Fruit fly (Drosophila melanogaster) whole organism, embryonic: Measurements from ENCODE around the gene Jupiter.

Experiments
- CG10565 ChIP-seq: fragments of 200-800 bp; sonication (Bioruptor generic); optimal IDR thresholded peaks from 3 replicates; lab custom pipeline; 2016; ENCODE audit warnings: missing biosample characterization, mild to moderate bottlenecking, missing genetic modification characterization
- CG11085 ChIP-seq: fragments of 200-800 bp; sonication (Bioruptor generic); IDR thresholded peaks from 2 replicates; pipeline ENCODE4 v1.3.6; 2022; ENCODE audit warnings: missing biosample characterization, missing genetic modification characterization
- CG12071 ChIP-seq: fragments of 200-800 bp; sonication (Bioruptor generic); optimal IDR thresholded peaks from 3 replicates; lab custom pipeline; 2018; ENCODE audit warnings: missing biosample characterization, mild to moderate bottlenecking, missing genetic modification characterization
- CG12104 ChIP-seq: fragments of 200-800 bp; sonication (Bioruptor generic); optimal IDR thresholded peaks from 3 replicates; lab custom pipeline; 2016; ENCODE audit warnings: missing biosample characterization, missing genetic modification characterization
- CG13775 ChIP-seq: fragments of 200-800 bp; sonication (Bioruptor generic); optimal IDR thresholded peaks from 3 replicates; lab custom pipeline; 2017; ENCODE audit warnings: missing biosample characterization, mild to moderate bottlenecking, missing genetic modification characterization
- CG13894 ChIP-seq: fragments of 200-800 bp; sonication (Bioruptor generic); optimal IDR thresholded peaks from 3 replicates; lab custom pipeline; 2018; ENCODE audit warnings: missing biosample characterization, mild to moderate bottlenecking, missing genetic modification characterization, moderate library complexity
- CG14441 ChIP-seq: fragments of 200-800 bp; sonication (Bioruptor generic); IDR thresholded peaks from 2 replicates; pipeline ENCODE4 v1.3.6; 2022; ENCODE audit warnings: missing biosample characterization, missing genetic modification characterization
- CG14860 ChIP-seq: fragments of 200-800 bp; sonication (Bioruptor generic); IDR thresholded peaks from 3 replicates; pipeline ENCODE4 v1.3.6; 2022; ENCODE audit warnings: missing biosample characterization, missing genetic modification characterization; ENCODE audit not compliant: partially characterized antibody
- CG17612 ChIP-seq: fragments of 200-800 bp; sonication (Bioruptor generic); IDR thresholded peaks from 2 replicates; pipeline ENCODE4 v1.3.6; 2022; ENCODE audit warnings: missing biosample characterization, missing genetic modification characterization
- CG17802 ChIP-seq: fragments of 200-800 bp; sonication (Bioruptor generic); optimal IDR thresholded peaks from 2 replicates; lab custom pipeline; 2018; ENCODE audit warnings: missing biosample characterization, mild to moderate bottlenecking, missing genetic modification characterization, moderate library complexity
- CG18011 ChIP-seq: fragments of 200-800 bp; sonication (Bioruptor generic); optimal IDR thresholded peaks from 2 replicates; lab custom pipeline; 2017; ENCODE audit warnings: missing biosample characterization, missing genetic modification characterization, mild to moderate bottlenecking, moderate library complexity, missing genotype
- CG18476 ChIP-seq: fragments of 200-800 bp; sonication (Bioruptor generic); optimal IDR thresholded peaks from 2 replicates; lab custom pipeline; 2016; ENCODE audit warnings: missing biosample characterization, mild to moderate bottlenecking, missing genetic modification characterization
- CG31388 ChIP-seq: fragments of 200-800 bp; sonication (Bioruptor generic); optimal IDR thresholded peaks from 2 replicates; lab custom pipeline; 2016; ENCODE audit warnings: missing biosample characterization, missing genetic modification characterization
- CG32772 ChIP-seq: fragments of 200-800 bp; sonication (Bioruptor generic); IDR thresholded peaks from 2 replicates; pipeline ENCODE4 v1.3.6; 2022; ENCODE audit warnings: missing biosample characterization, missing genetic modification characterization
- CG33557 ChIP-seq: fragments of 200-800 bp; sonication (Bioruptor generic); optimal IDR thresholded peaks from 2 replicates; lab custom pipeline; 2019; ENCODE audit warnings: missing biosample characterization, mild to moderate bottlenecking, missing genetic modification characterization, moderate library complexity
- CG3995 ChIP-seq: fragments of 200-800 bp; sonication (Bioruptor generic); optimal IDR thresholded peaks from 3 replicates; lab custom pipeline; 2016; ENCODE audit warnings: missing biosample characterization, missing genetic modification characterization
- CG7987 ChIP-seq: fragments of 200-800 bp; sonication (Bioruptor generic); optimal IDR thresholded peaks from 2 replicates; lab custom pipeline; 2018; ENCODE audit warnings: missing biosample characterization, mild to moderate bottlenecking, missing genetic modification characterization, moderate library complexity
- CG8089 ChIP-seq: fragments of 200-800 bp; sonication (Bioruptor generic); optimal IDR thresholded peaks from 3 replicates; lab custom pipeline; 2016; ENCODE audit warnings: missing biosample characterization, missing genetic modification characterization
- CG8765 ChIP-seq: fragments of 200-800 bp; sonication (Bioruptor generic); IDR thresholded peaks from 2 replicates; pipeline ENCODE4 v1.3.6; 2022; ENCODE audit warnings: missing biosample characterization, missing genetic modification characterization
- CG8924 ChIP-seq: fragments of 200-800 bp; optimal IDR thresholded peaks from 3 replicates; lab custom pipeline; 2019; ENCODE audit warnings: missing biosample characterization, mild to moderate bottlenecking, missing genetic modification characterization, moderate library complexity
- CG9797 ChIP-seq: fragments of 200-800 bp; sonication (Bioruptor generic); optimal IDR thresholded peaks from 3 replicates; lab custom pipeline; 2018; ENCODE audit warnings: missing biosample characterization, mild to moderate bottlenecking, missing genetic modification characterization
- Deaf1 ChIP-seq: fragments of 200-800 bp; optimal IDR thresholded peaks from 3 replicates; lab custom pipeline; 2019; ENCODE audit warnings: missing biosample characterization, mild to moderate bottlenecking, missing genetic modification characterization, moderate library complexity
- Dek ChIP-seq: fragments of 200-800 bp; sonication (Bioruptor generic); optimal IDR thresholded peaks from 3 replicates; lab custom pipeline; 2019; ENCODE audit warnings: missing biosample characterization, mild to moderate bottlenecking, missing genetic modification characterization, moderate library complexity
- Dip2 ChIP-seq: fragments of 200-800 bp; sonication (Bioruptor generic); IDR thresholded peaks from 2 replicates; pipeline ENCODE4 v1.3.6; 2022; ENCODE audit warnings: missing biosample characterization, missing genetic modification characterization
- E2f1 ChIP-seq: fragments of 200-800 bp; sonication (Bioruptor generic); IDR thresholded peaks from 2 replicates; pipeline ENCODE4 v1.3.6; 2022; ENCODE audit warnings: missing biosample characterization, missing genetic modification characterization
- E2f2 ChIP-seq: fragments of 200-800 bp; sonication (Bioruptor generic); IDR thresholded peaks from 2 replicates; pipeline ENCODE4 v1.3.6; 2022; ENCODE audit warnings: missing biosample characterization, missing genetic modification characterization
- HmgZ ChIP-seq: fragments of 200-800 bp; sonication (Bioruptor generic); optimal IDR thresholded peaks from 2 replicates; lab custom pipeline; 2018; ENCODE audit warnings: missing biosample characterization, mild to moderate bottlenecking, missing genetic modification characterization
- Hmr ChIP-seq: fragments of 200-800 bp; sonication (Bioruptor generic); optimal IDR thresholded peaks from 3 replicates; lab custom pipeline; 2017; ENCODE audit warnings: mild to moderate bottlenecking, missing biosample characterization, missing genetic modification reagents, missing genetic modification characterization
- Lpt ChIP-seq: fragments of >200 bp; optimal IDR thresholded peaks from 2 replicates; lab custom pipeline; 2018; ENCODE audit warnings: missing biosample characterization, missing genetic modification characterization
- NK7.1 ChIP-seq: fragments of 200-800 bp; sonication (Bioruptor generic); optimal IDR thresholded peaks from 3 replicates; lab custom pipeline; 2016; ENCODE audit warnings: missing biosample characterization, missing genetic modification characterization
- Optix ChIP-seq: fragments of 200-800 bp; sonication (Bioruptor generic); IDR thresholded peaks from 3 replicates; pipeline ENCODE4 v1.3.6; 2022; ENCODE audit warnings: missing biosample characterization, missing genetic modification characterization
- Ravus ChIP-seq: fragments of 200-800 bp; sonication (Bioruptor generic); IDR thresholded peaks from 2 replicates; pipeline ENCODE4 v1.3.6; 2022; ENCODE audit warnings: missing biosample characterization, missing genetic modification characterization
- cato ChIP-seq: fragments of 200-800 bp; sonication (Bioruptor generic); optimal IDR thresholded peaks from 2 replicates; lab custom pipeline; 2016; ENCODE audit warnings: missing biosample characterization, missing genetic modification characterization, borderline replicate concordance
- chm ChIP-seq: fragments of 200-800 bp; sonication (Bioruptor generic); IDR thresholded peaks from 2 replicates; pipeline ENCODE4 v1.3.6; 2022; ENCODE audit warnings: missing biosample characterization, missing genetic modification characterization
- chn ChIP-seq: fragments of 200-800 bp; sonication (Bioruptor generic); optimal IDR thresholded peaks from 2 replicates; lab custom pipeline; 2016; ENCODE audit warnings: missing biosample characterization, missing genetic modification characterization
- dm ChIP-seq: fragments of 200-800 bp; sonication (Bioruptor generic); optimal IDR thresholded peaks from 3 replicates; lab custom pipeline; 2016; ENCODE audit warnings: missing biosample characterization, missing genetic modification characterization
- gt ChIP-seq: fragments of 200-800 bp; sonication (Bioruptor generic); IDR thresholded peaks from 2 replicates; pipeline ENCODE4 v1.3.6; 2022; ENCODE audit warnings: missing biosample characterization, missing genetic modification characterization
- her ChIP-seq: fragments of 200-800 bp; sonication (Bioruptor generic); optimal IDR thresholded peaks from 2 replicates; lab custom pipeline; 2016; ENCODE audit warnings: missing biosample characterization, missing genetic modification characterization
- nmo ChIP-seq: fragments of 200-800 bp; sonication (Bioruptor generic); optimal IDR thresholded peaks from 2 replicates; lab custom pipeline; 2018; ENCODE audit warnings: missing biosample characterization, mild to moderate bottlenecking, missing genetic modification characterization, moderate library complexity
- onecut ChIP-seq: fragments of 200-800 bp; sonication (Bioruptor generic); IDR thresholded peaks from 2 replicates; pipeline ENCODE4 v1.3.6; 2022; ENCODE audit warnings: missing biosample characterization, missing genetic modification characterization
- org-1 ChIP-seq: fragments of 200-800 bp; sonication (Bioruptor generic); optimal IDR thresholded peaks from 2 replicates; lab custom pipeline; 2017; ENCODE audit warnings: missing biosample characterization, missing genetic modification characterization
- pzg ChIP-seq: fragments of 200-800 bp; sonication (Bioruptor generic); optimal IDR thresholded peaks from 3 replicates; lab custom pipeline; 2018; ENCODE audit warnings: missing biosample characterization, mild to moderate bottlenecking, missing genetic modification characterization, moderate library complexity
- schlank ChIP-seq: fragments of 200-800 bp; sonication (Bioruptor generic); optimal IDR thresholded peaks from 2 replicates; lab custom pipeline; 2018; ENCODE audit warnings: missing biosample characterization, mild to moderate bottlenecking, missing genetic modification characterization
- sens-2 ChIP-seq: fragments of 200-800 bp; sonication (Bioruptor generic); IDR thresholded peaks from 2 replicates; pipeline ENCODE4 v1.3.6; 2022; ENCODE audit warnings: missing biosample characterization, missing genetic modification characterization
- sob ChIP-seq: fragments of 200-800 bp; sonication (Bioruptor generic); IDR thresholded peaks from 2 replicates; pipeline ENCODE4 v1.3.6; 2022; ENCODE audit warnings: missing biosample characterization, missing genetic modification characterization
- tap ChIP-seq: fragments of 200-800 bp; optimal IDR thresholded peaks from 3 replicates; lab custom pipeline; 2019; ENCODE audit warnings: missing biosample characterization, mild to moderate bottlenecking, missing genetic modification characterization, moderate library complexity
- ttk ChIP-seq: fragments of 200-800 bp; sonication (Bioruptor generic); IDR thresholded peaks from 2 replicates; pipeline ENCODE4 v2.1.2; 2022; ENCODE audit warnings: missing biosample characterization, missing genetic modification characterization
- tx ChIP-seq: fragments of 200-800 bp; sonication (Bioruptor generic); optimal IDR thresholded peaks from 2 replicates; lab custom pipeline; 2016; ENCODE audit warnings: missing biosample characterization, missing genetic modification characterization
- unpg ChIP-seq: fragments of 200-800 bp; sonication (Bioruptor generic); optimal IDR thresholded peaks from 3 replicates; lab custom pipeline; 2018; ENCODE audit warnings: missing biosample characterization, mild to moderate bottlenecking, missing genetic modification characterization, moderate library complexity
- vnd ChIP-seq: fragments of 200-800 bp; sonication (Bioruptor generic); IDR thresholded peaks from 3 replicates; pipeline ENCODE4 v1.3.6; 2022; ENCODE audit warnings: missing biosample characterization, missing genetic modification characterization; ENCODE audit not compliant: partially characterized antibody
- zfh1 ChIP-seq: fragments of 200-800 bp; sonication (Bioruptor generic); IDR thresholded peaks from 3 replicates; pipeline ENCODE4 v1.3.6; 2022; ENCODE audit warnings: missing biosample characterization, missing genetic modification characterization

Gene Jupiter

DNA sequence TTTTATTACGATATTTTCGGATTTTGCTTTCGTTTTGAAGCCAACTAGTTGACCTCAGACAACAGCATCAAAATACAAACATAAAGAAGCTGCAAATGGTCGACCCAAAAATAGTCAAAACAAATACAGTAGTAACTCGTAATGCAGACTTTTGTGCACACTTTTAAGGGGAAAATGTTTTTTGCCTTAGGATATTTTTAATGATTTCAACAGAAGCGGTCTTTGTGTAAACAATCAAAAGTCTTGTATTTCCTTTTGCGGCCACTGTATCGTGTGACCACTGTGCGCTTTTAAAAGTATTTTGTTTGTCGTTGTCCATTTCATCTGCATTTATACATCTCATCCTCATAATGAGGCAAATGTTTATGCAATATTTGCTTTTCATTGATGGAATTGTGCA, 29.7 kb upstream of the Jupiter start (continued):
- TF ChIP-seq unpg (peak; percentile 96), Ravus (GFP tag; lab: Robert Waterston, UW) (peak; percentile 93), CG17612 (GFP tag; lab: Robert Waterston, UW) (peak; percentile 95), her (peak; percentile 96), CG7987 (peak; percentile 87), sens-2 (GFP tag; lab: Robert Waterston, UW) (peak; percentile 88), CG33557 (peak; percentile 58), CG31388 (GFP tag; lab: Kevin White, UChicago) (peak; percentile 94), HmgZ (tag; lab: Kevin White, UChicago) (peak; percentile 97), tap (peak; percentile 93), CG18011 (GFP tag; lab: Kevin White, UChicago) (peak; percentile 85), Lpt (GFP tag; lab: Kevin White, UChicago) (no peak), E2f2 (GFP tag; lab: Robert Waterston, UW) (peak; percentile 80), cato (GFP tag; lab: Kevin White, UChicago) (peak; percentile 85), CG13894 (peak; percentile 93), tx (GFP tag; lab: Kevin White, UChicago) (peak; percentile 95), CG11085 (GFP tag; lab: Robert Waterston, UW) (peak; percentile 96), org-1 (GFP tag; lab: Kevin White, UChicago) (peak; percentile 92), dm (GFP tag; lab: Kevin White, UChicago) (peak; percentile 90), CG17802 (peak; percentile 67), zfh1 (GFP tag; lab: Robert Waterston, UW) (peak; percentile 97), E2f1 (GFP tag; lab: Robert Waterston, UW) (peak; percentile 97), chn (GFP tag; lab: Kevin White, UChicago) (peak; percentile 97), pzg (GFP tag; lab: Kevin White, UChicago) (peak; percentile 19), schlank (tag; lab: Kevin White, UChicago) (peak; percentile 98), CG32772 (peak; percentile 95), CG8924 (tag; lab: Kevin White, UChicago) (peak; percentile 92), chm (GFP tag; lab: Robert Waterston, UW) (peak; percentile 95), CG10565 (peak; percentile 83), gt (GFP tag; lab: Robert Waterston, UW) (peak; percentile 73), sob (GFP tag; lab: Robert Waterston, UW) (peak; percentile 98), Dek (peak; percentile 97), NK7.1 (peak; percentile 93), Deaf1 (tag; lab: Kevin White, UChicago) (peak; percentile 51), CG14441 (peak; percentile 98), vnd (GFP tag; lab: Robert Waterston, UW) (no peak), nmo (GFP tag; lab: Kevin White, UChicago) (peak; percentile 92), CG14860 (no peak), CG18476 (peak; percentile 91), onecut (GFP tag; lab: Robert Waterston, UW) (peak; percentile 92), Optix (GFP tag; lab: Robert Waterston, UW) (peak; percentile 95), CG12071 (GFP tag; lab: Kevin White, UChicago) (peak; percentile 97), Dip2 (GFP tag; lab: Robert Waterston, UW) (peak; percentile 32; the same call in 1 of the 2 replicates), Hmr (GFP tag; lab: Kevin White, UChicago) (peak; percentile 96), CG8089 (GFP tag; lab: Kevin White, UChicago) (peak; percentile 92), CG3995 (GFP tag; lab: Kevin White, UChicago) (peak; percentile 80), CG8765 (GFP tag; lab: Robert Waterston, UW) (peak; percentile 85), CG9797 (GFP tag; lab: Kevin White, UChicago) (no peak), CG13775 (GFP tag; lab: Kevin White, UChicago) (peak; percentile 92), CG12104 (GFP tag; lab: Kevin White, UChicago) (peak; percentile 95), ttk (GFP tag; lab: Robert Waterston, UW) (peak; percentile 96)
